Worm (Caenorhabditis elegans) whole organism, L1 larva: Measurements from ENCODE around the gene C32H11.4.

Experiments
- C16A3.4 ChIP-seq: fragments of 150-350 bp; optimal IDR thresholded peaks from 2 replicates; lab custom pipeline; 2014; ENCODE audit warnings: missing biosample characterization, missing genetic modification characterization
- ama-1 ChIP-seq: fragments of 150-350 bp; optimal IDR thresholded peaks from 2 replicates; lab custom pipeline; 2014
- efl-1 ChIP-seq, 4 experiments: fragments of 150-350 bp; optimal IDR thresholded peaks in 3 of 4; peaks in 1 of 4; 1 replicate in 1 of 4; 2 replicates in 3 of 4; lab custom pipeline; 2014; ENCODE audit warnings: missing biosample characterization in 2 of 4, missing genetic modification characterization in 2 of 4, missing genetic modification reagents in 2 of 4
- efl-3 ChIP-seq: fragments of 200-800 bp; sonication (Bioruptor generic); optimal IDR thresholded peaks from 2 replicates; lab custom pipeline; 2018; ENCODE audit warnings: mild to moderate bottlenecking, missing genetic modification characterization, missing compliant biosample characterization
- lin-15B ChIP-seq: fragments of 150-350 bp; sonication (generic microtip); optimal IDR thresholded peaks from 3 replicates; lab custom pipeline; 2014; ENCODE audit warnings: missing biosample characterization, missing genetic modification characterization
- nhr-11 ChIP-seq: fragments of 150-350 bp; optimal IDR thresholded peaks from 2 replicates; lab custom pipeline; 2014; ENCODE audit warnings: missing biosample characterization, missing genetic modification characterization
- nhr-12 ChIP-seq: sonication (generic microtip); optimal IDR thresholded peaks from 2 replicates; lab custom pipeline; 2017; ENCODE audit warnings: missing biosample characterization, missing genetic modification characterization
- nhr-237 ChIP-seq: fragments of 150-350 bp; optimal IDR thresholded peaks from 2 replicates; lab custom pipeline; 2014; ENCODE audit warnings: missing biosample characterization, missing genetic modification characterization
- nhr-76 ChIP-seq: sonication (generic microtip); optimal IDR thresholded peaks from 2 replicates; lab custom pipeline; 2017; ENCODE audit warnings: missing biosample characterization, missing genetic modification characterization
- skn-1 ChIP-seq: fragments of 150-350 bp; optimal IDR thresholded peaks from 2 replicates; lab custom pipeline; 2014; ENCODE audit warnings: missing biosample characterization, missing genetic modification characterization
- sox-4 ChIP-seq: sonication (generic microtip); optimal IDR thresholded peaks from 2 replicates; lab custom pipeline; 2016; ENCODE audit warnings: missing genetic modification characterization, missing compliant biosample characterization
- zag-1 ChIP-seq: fragments of 150-350 bp; optimal IDR thresholded peaks from 2 replicates; lab custom pipeline; 2014; ENCODE audit warnings: missing biosample characterization, missing genetic modification characterization
- ztf-11 ChIP-seq, 2 experiments: sonication (generic microtip); optimal IDR thresholded peaks; 2 replicates each; lab custom pipeline; 2016 to 2017; ENCODE audit warnings: missing genetic modification characterization in 2 of 2, missing biosample characterization in 1 of 2, missing compliant biosample characterization in 1 of 2

DNA sequence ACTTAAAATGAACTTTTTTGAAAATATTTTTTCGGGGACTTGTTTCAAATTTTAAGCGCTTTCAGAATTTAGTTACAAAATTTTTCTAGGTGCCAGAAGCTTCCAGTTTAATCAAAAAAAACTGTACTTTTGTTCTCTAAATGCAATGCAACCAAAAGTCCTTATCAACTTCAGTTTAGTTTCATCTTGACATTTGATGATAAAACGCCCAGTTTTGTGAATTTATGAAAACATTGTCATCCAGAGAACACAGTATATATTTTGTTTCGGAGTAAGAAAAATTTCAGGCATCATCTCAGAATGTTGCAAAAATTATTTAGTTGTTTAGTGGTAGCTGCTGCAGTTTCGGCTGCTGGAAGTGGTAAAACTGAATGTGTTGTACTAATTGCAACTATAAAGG is 36.7 kb downstream of the C32H11.4 start, which contains the start of gene F55G11.6:
- TF ChIP-seq efl-3 (GFP tag; lab: Kevin White, UChicago) (no peak), sox-4 (tag; lab: Kevin White, UChicago) (no peak), efl-1 (optimal IDR thresholded peaks at IDR 0.05; lab: Kevin White, UChicago) (no peak), efl-1 (GFP tag; optimal IDR thresholded peaks at IDR 0.05 in 1 of 2; lab: Kevin White, UChicago) (no peak), ama-1 (lab: Kevin White, UChicago) (no peak), lin-15B (tag; lab: Kevin White, UChicago) (no peak), ztf-11 (tag; optimal IDR thresholded peaks at IDR 0.05; lab: Kevin White, UChicago) (no peak), nhr-237 (tag; lab: Kevin White, UChicago) (no peak), nhr-76 (tag; lab: Kevin White, UChicago) (no peak), skn-1 (no peak), nhr-11 (no peak), zag-1 (tag; lab: Kevin White, UChicago) (no peak), nhr-12 (tag; lab: Kevin White, UChicago) (no peak), C16A3.4 (no peak)
